Fruit fly (Drosophila melanogaster) whole organism, embryonic: ENCODE measurements around the gene Dic61B.
A peak's percentile ranks its signal among the peaks of the same experiment; 100 is the strongest.

Experiments
- Adf1 ChIP-seq: fragments of 200-800 bp; sonication (Bioruptor generic); IDR thresholded peaks from 2 replicates; pipeline ENCODE4 v1.3.6; 2022; ENCODE audit warnings: missing biosample characterization, missing genetic modification characterization
- Aef1 ChIP-seq: fragments of 200-800 bp; sonication (Bioruptor generic); IDR thresholded peaks from 3 replicates; pipeline ENCODE4 v1.3.6; 2022; ENCODE audit warnings: missing biosample characterization, missing genetic modification characterization
- CG10274 ChIP-seq: fragments of 200-800 bp; sonication (Bioruptor generic); optimal IDR thresholded peaks from 3 replicates; lab custom pipeline; 2017; ENCODE audit warnings: missing biosample characterization, mild to moderate bottlenecking, missing genetic modification characterization
- CG10366 ChIP-seq: fragments of 200-800 bp; sonication (Bioruptor generic); IDR thresholded peaks from 2 replicates; pipeline ENCODE4 v1.3.6; 2022; ENCODE audit warnings: missing biosample characterization, missing genetic modification characterization
- CG10565 ChIP-seq: fragments of 200-800 bp; sonication (Bioruptor generic); optimal IDR thresholded peaks from 3 replicates; lab custom pipeline; 2016; ENCODE audit warnings: missing biosample characterization, mild to moderate bottlenecking, missing genetic modification characterization
- CG10654 ChIP-seq: fragments of 200-800 bp; sonication (Bioruptor generic); optimal IDR thresholded peaks from 2 replicates; lab custom pipeline; 2016; ENCODE audit warnings: missing biosample characterization, missing genetic modification characterization
- CG11696 ChIP-seq: fragments of 200-800 bp; sonication (Bioruptor generic); IDR thresholded peaks from 2 replicates; pipeline ENCODE4 v1.3.6; 2022; ENCODE audit warnings: missing biosample characterization, missing genetic modification characterization
- CG13287 ChIP-seq: fragments of 200-800 bp; sonication (Bioruptor generic); IDR thresholded peaks from 2 replicates; pipeline ENCODE4 v1.3.6; 2022; ENCODE audit warnings: missing biosample characterization, missing genetic modification characterization; ENCODE audit not compliant: partially characterized antibody
- CG14710 ChIP-seq: fragments of 200-800 bp; sonication (Bioruptor generic); optimal IDR thresholded peaks from 3 replicates; lab custom pipeline; 2019; ENCODE audit warnings: missing biosample characterization, mild to moderate bottlenecking, missing genetic modification characterization, moderate library complexity
- CG1647 ChIP-seq: fragments of 200-800 bp; sonication (Bioruptor generic); optimal IDR thresholded peaks from 3 replicates; lab custom pipeline; 2016; ENCODE audit warnings: missing biosample characterization, missing genetic modification characterization
- CG17186 ChIP-seq: fragments of 200-800 bp; sonication (Bioruptor generic); optimal IDR thresholded peaks from 3 replicates; lab custom pipeline; 2017; ENCODE audit warnings: missing biosample characterization, missing genetic modification reagents, missing genetic modification characterization
- CG18476 ChIP-seq: fragments of 200-800 bp; sonication (Bioruptor generic); optimal IDR thresholded peaks from 2 replicates; lab custom pipeline; 2016; ENCODE audit warnings: missing biosample characterization, mild to moderate bottlenecking, missing genetic modification characterization
- CG32532 ChIP-seq: fragments of 200-800 bp; sonication (Bioruptor generic); IDR thresholded peaks from 2 replicates; pipeline ENCODE4 v1.3.6; 2022; ENCODE audit warnings: missing biosample characterization, missing genetic modification characterization
- CG4617 ChIP-seq: fragments of 200-800 bp; sonication (Bioruptor generic); optimal IDR thresholded peaks from 3 replicates; lab custom pipeline; 2016; ENCODE audit warnings: missing biosample characterization, missing genetic modification characterization, borderline replicate concordance
- CG6272 ChIP-seq: fragments of 200-800 bp; sonication (Bioruptor generic); IDR thresholded peaks from 2 replicates; pipeline ENCODE4 v1.3.6; 2022; ENCODE audit warnings: missing biosample characterization, missing genetic modification characterization
- CG6791 ChIP-seq: fragments of 200-800 bp; sonication (Bioruptor generic); IDR thresholded peaks from 3 replicates; pipeline ENCODE4 v1.3.6; 2022; ENCODE audit warnings: missing biosample characterization, missing genetic modification characterization; ENCODE audit not compliant: partially characterized antibody
- CG7271 ChIP-seq: fragments of 200-800 bp; sonication (Bioruptor generic); optimal IDR thresholded peaks from 2 replicates; lab custom pipeline; 2018; ENCODE audit warnings: missing biosample characterization, mild to moderate bottlenecking, missing genetic modification characterization, moderate library complexity
- CG7928 ChIP-seq: fragments of 200-800 bp; sonication (Bioruptor generic); optimal IDR thresholded peaks from 2 replicates; lab custom pipeline; 2017; ENCODE audit warnings: missing biosample characterization, mild to moderate bottlenecking, missing genetic modification characterization
- CG7987 ChIP-seq: fragments of 200-800 bp; sonication (Bioruptor generic); optimal IDR thresholded peaks from 2 replicates; lab custom pipeline; 2018; ENCODE audit warnings: missing biosample characterization, mild to moderate bottlenecking, missing genetic modification characterization, moderate library complexity
- CG8924 ChIP-seq: fragments of 200-800 bp; optimal IDR thresholded peaks from 3 replicates; lab custom pipeline; 2019; ENCODE audit warnings: missing biosample characterization, mild to moderate bottlenecking, missing genetic modification characterization, moderate library complexity
- CG9817 ChIP-seq: fragments of 200-800 bp; sonication (Bioruptor generic); optimal IDR thresholded peaks from 2 replicates; lab custom pipeline; 2018; ENCODE audit warnings: missing biosample characterization, mild to moderate bottlenecking, missing genetic modification characterization, moderate library complexity
- CHES-1-like ChIP-seq: fragments of 200-800 bp; sonication (Bioruptor generic); optimal IDR thresholded peaks from 2 replicates; lab custom pipeline; 2016; ENCODE audit warnings: missing biosample characterization, missing genetic modification characterization
- Dp ChIP-seq: fragments of 200-800 bp; sonication (Bioruptor generic); optimal IDR thresholded peaks from 2 replicates; lab custom pipeline; 2018; ENCODE audit warnings: missing biosample characterization, mild to moderate bottlenecking, missing genetic modification characterization, moderate library complexity
- HLH3B ChIP-seq: fragments of 200-800 bp; sonication (Bioruptor generic); IDR thresholded peaks from 2 replicates; pipeline ENCODE4 v1.3.6; 2022; ENCODE audit warnings: missing biosample characterization, missing genetic modification characterization
- Hey ChIP-seq: fragments of 200-800 bp; sonication (Bioruptor generic); optimal IDR thresholded peaks from 3 replicates; lab custom pipeline; 2018; ENCODE audit warnings: missing biosample characterization, mild to moderate bottlenecking, missing genetic modification characterization
- HmgD ChIP-seq: fragments of 200-800 bp; sonication (Bioruptor generic); optimal IDR thresholded peaks from 3 replicates; lab custom pipeline; 2016; ENCODE audit warnings: missing biosample characterization, missing genetic modification characterization
- Hsf ChIP-seq: fragments of 200-800 bp; sonication (Bioruptor generic); optimal IDR thresholded peaks from 3 replicates; lab custom pipeline; 2016; ENCODE audit warnings: missing biosample characterization, missing genetic modification characterization
- MESR4 ChIP-seq: fragments of 200-800 bp; sonication (Bioruptor generic); optimal IDR thresholded peaks from 2 replicates; lab custom pipeline; 2018; ENCODE audit warnings: missing biosample characterization, mild to moderate bottlenecking, missing genetic modification characterization, moderate library complexity
- ac ChIP-seq: fragments of 200-800 bp; sonication (Bioruptor generic); optimal IDR thresholded peaks from 3 replicates; lab custom pipeline; 2017; ENCODE audit warnings: missing biosample characterization, mild to moderate bottlenecking, missing genetic modification characterization
- amos ChIP-seq: fragments of 200-800 bp; sonication (Bioruptor generic); IDR thresholded peaks from 2 replicates; pipeline ENCODE4 v1.3.6; 2022; ENCODE audit warnings: missing biosample characterization, missing genetic modification characterization; ENCODE audit not compliant: partially characterized antibody
- bbx ChIP-seq: fragments of 200-800 bp; sonication (Bioruptor generic); IDR thresholded peaks from 2 replicates; pipeline ENCODE4 v1.3.6; 2022; ENCODE audit warnings: missing biosample characterization, missing genetic modification characterization; ENCODE audit not compliant: partially characterized antibody
- chm ChIP-seq: fragments of 200-800 bp; sonication (Bioruptor generic); IDR thresholded peaks from 2 replicates; pipeline ENCODE4 v1.3.6; 2022; ENCODE audit warnings: missing biosample characterization, missing genetic modification characterization
- chn ChIP-seq: fragments of 200-800 bp; sonication (Bioruptor generic); optimal IDR thresholded peaks from 2 replicates; lab custom pipeline; 2016; ENCODE audit warnings: missing biosample characterization, missing genetic modification characterization
- croc ChIP-seq: fragments of 200-800 bp; sonication (Bioruptor generic); conservative IDR thresholded peaks from 3 replicates; pipeline ENCODE4 v1.3.6; 2022; ENCODE audit warnings: missing biosample characterization, missing genetic modification characterization
- cwo ChIP-seq: fragments of 200-800 bp; sonication (Bioruptor generic); optimal IDR thresholded peaks from 3 replicates; lab custom pipeline; 2017; ENCODE audit warnings: missing biosample characterization, missing genetic modification characterization, mild to moderate bottlenecking, moderate library complexity, missing genetic modification reagents
- danr ChIP-seq: fragments of 200-800 bp; sonication (Bioruptor generic); IDR thresholded peaks from 2 replicates; pipeline ENCODE4 v1.3.6; 2022; ENCODE audit warnings: missing biosample characterization, missing genetic modification characterization
- ewg ChIP-seq: fragments of 200-800 bp; sonication (Bioruptor generic); optimal IDR thresholded peaks from 3 replicates; lab custom pipeline; 2017; ENCODE audit warnings: mild to moderate bottlenecking, missing biosample characterization, missing genetic modification reagents, missing genetic modification characterization
- fu2 ChIP-seq: fragments of 200-800 bp; sonication (Bioruptor generic); optimal IDR thresholded peaks from 2 replicates; lab custom pipeline; 2016; ENCODE audit warnings: missing biosample characterization, missing genetic modification characterization
- gcm ChIP-seq: fragments of 200-800 bp; sonication (Bioruptor generic); optimal IDR thresholded peaks from 2 replicates; lab custom pipeline; 2019; ENCODE audit warnings: missing biosample characterization, mild to moderate bottlenecking, missing genetic modification characterization, moderate library complexity
- gfzf ChIP-seq: fragments of 200-800 bp; sonication (Bioruptor generic); optimal IDR thresholded peaks from 2 replicates; lab custom pipeline; 2016; ENCODE audit warnings: missing biosample characterization, mild to moderate bottlenecking, missing genetic modification characterization, moderate library complexity
- h ChIP-seq: fragments of >200 bp; optimal IDR thresholded peaks from 2 replicates; lab custom pipeline; 2017
- hkb ChIP-seq, 2 experiments: fragments of 200-800 bp in 1 of 2; fragments of >200 bp in 1 of 2; sonication (Bioruptor generic) in 1 of 2; IDR thresholded peaks in 1 of 2; optimal IDR thresholded peaks in 1 of 2; 2 replicates each; pipeline versions ENCODE4 v1.3.6 to Lab custom; 2017 to 2022; ENCODE audit warnings: missing biosample characterization in 1 of 2, missing genetic modification characterization in 1 of 2
- inv ChIP-seq: fragments of 200-800 bp; sonication (Bioruptor generic); IDR thresholded peaks from 2 replicates; pipeline ENCODE4 v1.3.6; 2022; ENCODE audit warnings: missing biosample characterization, missing genetic modification characterization; ENCODE audit not compliant: partially characterized antibody
- ken ChIP-seq: fragments of 200-800 bp; sonication (Bioruptor generic); IDR thresholded peaks from 3 replicates; pipeline ENCODE4 v1.3.6; 2022; ENCODE audit warnings: missing biosample characterization, missing genetic modification characterization
- mam ChIP-seq: fragments of 200-800 bp; sonication (Bioruptor generic); optimal IDR thresholded peaks from 3 replicates; lab custom pipeline; 2016; ENCODE audit warnings: missing biosample characterization, missing genetic modification characterization
- sna ChIP-seq: fragments of 200-800 bp; sonication (Bioruptor generic); IDR thresholded peaks from 2 replicates; pipeline ENCODE4 v1.3.6; 2022; ENCODE audit warnings: missing biosample characterization, missing genetic modification characterization; ENCODE audit not compliant: partially characterized antibody
- tgo ChIP-seq: fragments of 200-800 bp; sonication (Bioruptor generic); IDR thresholded peaks from 3 replicates; pipeline ENCODE4 v1.3.6; 2022; ENCODE audit warnings: missing biosample characterization, missing genetic modification characterization
- zfh2 ChIP-seq: fragments of 200-800 bp; sonication (Bioruptor generic); optimal IDR thresholded peaks from 2 replicates; lab custom pipeline; 2016; ENCODE audit warnings: missing biosample characterization, missing genetic modification characterization

Dic61B gene

DNA sequence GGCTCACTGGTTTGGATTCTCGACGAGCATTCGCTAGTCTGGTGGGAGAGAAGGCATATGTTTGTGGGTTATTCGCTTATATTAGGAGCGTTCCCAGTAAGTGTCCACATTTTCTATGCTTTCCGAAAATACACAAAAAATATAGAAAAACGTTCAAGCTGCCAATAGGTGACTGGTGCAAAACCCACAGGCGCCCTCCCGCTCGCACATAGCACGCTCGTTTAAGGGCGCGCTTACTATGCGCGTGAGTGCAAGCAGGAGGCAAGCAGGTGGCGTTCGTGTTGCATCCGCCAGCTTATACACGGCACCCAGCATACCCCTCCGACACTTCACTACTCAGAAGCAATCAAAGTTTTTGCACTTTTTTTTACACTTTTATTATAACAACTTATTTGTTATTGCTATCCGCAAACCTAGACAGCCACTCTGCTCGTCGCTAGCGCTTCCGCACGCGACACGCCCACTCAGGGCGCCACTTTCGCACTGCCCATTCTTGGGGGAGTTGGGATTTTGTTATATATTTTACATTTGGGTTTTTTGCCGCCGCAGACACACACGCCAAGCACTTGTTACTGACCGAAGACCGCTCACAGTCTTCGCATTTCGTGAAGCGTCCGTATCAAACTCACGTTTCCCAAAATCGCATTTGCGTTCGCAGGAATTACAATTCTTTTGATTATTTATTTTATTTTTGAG lies 46.8 kb upstream of the Dic61B start (continued):
- peak; percentile 31 for TF ChIP-seq CG1647
- TF ChIP-seq hkb (optimal IDR thresholded peaks at IDR 0.05; lab: Kevin White, UChicago), result no peak
- 0 out of 2 replicates have a peak, but pooled peaks have one; percentile 33 for TF ChIP-seq hkb (GFP tag; IDR thresholded peaks at IDR 0.05; lab: Robert Waterston, UW)
- TF ChIP-seq CG6791 (GFP tag; lab: Robert Waterston, UW), result peak; percentile 4; the same call in 2 of the 3 replicates
- TF ChIP-seq CG8924 (tag; lab: Kevin White, UChicago), result no peak
- peak; percentile 52; the same call in 2 of the 3 replicates for TF ChIP-seq tgo (GFP tag; lab: Robert Waterston, UW)
- TF ChIP-seq CG10565, result no peak
- TF ChIP-seq ac (GFP tag; lab: Kevin White, UChicago), result peak; percentile 7
- TF ChIP-seq amos, result peak; percentile 64
- no peak for TF ChIP-seq CG14710
- TF ChIP-seq Hsf, result peak; percentile 11
- TF ChIP-seq gcm (GFP tag; lab: Kevin White, UChicago), result no peak
- TF ChIP-seq CG10654, result no peak
- TF ChIP-seq h, result no peak
- TF ChIP-seq zfh2, result peak; percentile 25
- TF ChIP-seq croc (GFP tag; lab: Robert Waterston, UW), result peak; percentile 20; the same call in 1 of the 3 replicates
- TF ChIP-seq CG13287, result peak; percentile 46; the same call in 1 of the 2 replicates
- TF ChIP-seq CG10366 (GFP tag; lab: Robert Waterston, UW), result peak; percentile 15; the same call in 1 of the 2 replicates
- TF ChIP-seq gfzf, result peak; percentile 2
- TF ChIP-seq CG4617 (GFP tag; lab: Kevin White, UChicago), result peak; percentile 98
- TF ChIP-seq fu2, result peak; percentile 32
- peak; percentile 84 for TF ChIP-seq chn
- TF ChIP-seq chm, result peak; percentile 68; the same call in 1 of the 2 replicates
- TF ChIP-seq cwo (GFP tag; lab: Kevin White, UChicago), result no peak
- peak; percentile 60 for TF ChIP-seq bbx (GFP tag; lab: Robert Waterston, UW)
- TF ChIP-seq ewg, result peak; percentile 63
- TF ChIP-seq MESR4, result peak; percentile 74
- TF ChIP-seq CG7987, result peak; percentile 13
- no peak for TF ChIP-seq CG18476 (GFP tag; lab: Kevin White, UChicago)
- TF ChIP-seq CG9817 (tag; lab: Kevin White, UChicago), result peak; percentile 35
- peak; percentile 41; the same call in 1 of the 2 replicates for TF ChIP-seq inv (GFP tag; lab: Robert Waterston, UW)
- TF ChIP-seq HLH3B (GFP tag; lab: Robert Waterston, UW), result peak; percentile 34; the same call in 1 of the 2 replicates
- peak; percentile 7 for TF ChIP-seq CG17186 (GFP tag; lab: Kevin White, UChicago)
- TF ChIP-seq sna (GFP tag; lab: Robert Waterston, UW), result no peak
- peak; percentile 27 for TF ChIP-seq Dp (GFP tag; lab: Kevin White, UChicago)
- peak; percentile 93 for TF ChIP-seq HmgD (GFP tag; lab: Kevin White, UChicago)
- TF ChIP-seq mam (GFP tag; lab: Kevin White, UChicago), result peak; percentile 24
- TF ChIP-seq CG7928, result no peak
- TF ChIP-seq Aef1 (GFP tag; lab: Robert Waterston, UW), result peak; percentile 47; the same call in 1 of the 3 replicates
- TF ChIP-seq CG32532 (GFP tag; lab: Robert Waterston, UW), result peak; percentile 55; the same call in 1 of the 2 replicates
- no peak for TF ChIP-seq CG11696 (GFP tag; lab: Robert Waterston, UW)
- 0 out of 2 replicates have a peak, but pooled peaks have one; percentile 8 for TF ChIP-seq danr (GFP tag; lab: Robert Waterston, UW)
- peak; percentile 62 for TF ChIP-seq CG6272
- peak; percentile 42 for TF ChIP-seq Adf1 (GFP tag; lab: Robert Waterston, UW)
- TF ChIP-seq Hey (tag; lab: Kevin White, UChicago), result no peak
- peak; percentile 80 for TF ChIP-seq CHES-1-like (GFP tag; lab: Kevin White, UChicago)
- peak; percentile 67; the same call in 2 of the 3 replicates for TF ChIP-seq ken (GFP tag; lab: Robert Waterston, UW)
- TF ChIP-seq CG10274, result no peak
- no peak for TF ChIP-seq CG7271 (tag; lab: Kevin White, UChicago)
